Fruit fly (Drosophila melanogaster): ENCODE data around the gene CG42535.

The CG42535 gene

dm6 chr3L:10679711-10680154 is 49.0 kb upstream of the CG42535 start (continued):
- TF ChIP-seq lz (GFP tag; optimal IDR thresholded peaks at IDR 0.05) (no peak), Ets21C (GFP tag; optimal IDR thresholded peaks at IDR 0.05) (no peak), CG9139 (GFP tag; optimal IDR thresholded peaks at IDR 0.05) (peak; percentile 0), dac (GFP tag; optimal IDR thresholded peaks at IDR 0.05) (no peak), Hr38 (GFP tag; optimal IDR thresholded peaks at IDR 0.05) (no peak), CG15336 (GFP tag; IDR thresholded peaks at IDR 0.05) (no peak; the same call in 1 of the 2 replicates), Eip75B (GFP tag; optimal IDR thresholded peaks at IDR 0.05) (peak; percentile 16), CG3919 (GFP tag; optimal IDR thresholded peaks at IDR 0.05) (peak; percentile 16), CG8319 (GFP tag; optimal IDR thresholded peaks at IDR 0.05) (no peak), net (GFP tag; optimal IDR thresholded peaks at IDR 0.05) (peak; percentile 42), fd59A (GFP tag; optimal IDR thresholded peaks at IDR 0.05) (no peak), Sox15 (GFP tag; optimal IDR thresholded peaks at IDR 0.05) (no peak), CG3032 (tag; optimal IDR thresholded peaks at IDR 0.05) (no peak), vri (GFP tag; optimal IDR thresholded peaks at IDR 0.05) (no peak), esn (GFP tag; optimal IDR thresholded peaks at IDR 0.05) (peak; percentile 7), CG31627 (GFP tag; optimal IDR thresholded peaks at IDR 0.05) (no peak), acj6 (GFP tag; optimal IDR thresholded peaks at IDR 0.05) (peak; percentile 24)

dm6 chr3L:10678545-10679067 is 47.9 kb upstream of the CG42535 start:
- peak; percentile 65 for TF ChIP-seq Sox15 (GFP tag; optimal IDR thresholded peaks at IDR 0.05)
- TF ChIP-seq salr (GFP tag; optimal IDR thresholded peaks at IDR 0.05), result peak; percentile 42 to 93
- TF ChIP-seq CG11762 (GFP tag; optimal IDR thresholded peaks at IDR 0.05; ENCODE audit: insufficient read depth), result peak; percentile 77
- TF ChIP-seq CG15336 (GFP tag; IDR thresholded peaks at IDR 0.05), result peak; percentile 98
- no peak for TF ChIP-seq fd85E (GFP tag; optimal IDR thresholded peaks at IDR 0.05)
- peak; percentile 78 for TF ChIP-seq Ets21C (GFP tag; optimal IDR thresholded peaks at IDR 0.05)
- TF ChIP-seq CG10669 (GFP tag; optimal IDR thresholded peaks at IDR 0.05), result peak; percentile 87
- peak; percentile 89 for TF ChIP-seq CG34406 (GFP tag; optimal IDR thresholded peaks at IDR 0.05)
- TF ChIP-seq Met (GFP tag; optimal IDR thresholded peaks at IDR 0.05), result peak; percentile 89
- peak; percentile 92 for TF ChIP-seq eg (GFP tag; IDR thresholded peaks at IDR 0.05)
- peak; percentile 89 for TF ChIP-seq ss (GFP tag; optimal IDR thresholded peaks at IDR 0.05)
- TF ChIP-seq fd59A (GFP tag; optimal IDR thresholded peaks at IDR 0.05), result peak; percentile 83
- peak; percentile 84; the same call in 2 of the 3 replicates for TF ChIP-seq CG6163 (GFP tag; IDR thresholded peaks at IDR 0.05)
- peak; percentile 92 for TF ChIP-seq CG3032 (tag; optimal IDR thresholded peaks at IDR 0.05)
- TF ChIP-seq Ets96B (tag; optimal IDR thresholded peaks at IDR 0.05), result peak; percentile 82
- peak; percentile 88 for TF ChIP-seq net (GFP tag; optimal IDR thresholded peaks at IDR 0.05)
- TF ChIP-seq achi (GFP tag; optimal IDR thresholded peaks at IDR 0.05), result peak; percentile 87
- TF ChIP-seq CG31627 (GFP tag; optimal IDR thresholded peaks at IDR 0.05), result peak; percentile 81
- peak; percentile 66 for TF ChIP-seq CG7368 (GFP tag; optimal IDR thresholded peaks at IDR 0.05)
- TF ChIP-seq Blimp-1 (GFP tag; optimal IDR thresholded peaks at IDR 0.05), result peak; percentile 73
- TF ChIP-seq Lpt (GFP tag; optimal IDR thresholded peaks at IDR 0.05), result peak; percentile 83
- peak; percentile 87 for TF ChIP-seq OdsH (GFP tag; optimal IDR thresholded peaks at IDR 0.05)
- TF ChIP-seq CG6276 (GFP tag; optimal IDR thresholded peaks at IDR 0.05), result peak; percentile 88
- peak; percentile 86 for TF ChIP-seq Gug (GFP tag; IDR thresholded peaks at IDR 0.05)
- TF ChIP-seq CG8319 (GFP tag; optimal IDR thresholded peaks at IDR 0.05), result peak; percentile 73
- peak; percentile 70 for TF ChIP-seq fkh (GFP tag; optimal IDR thresholded peaks at IDR 0.05)
- no peak for TF ChIP-seq Hr38 (GFP tag; optimal IDR thresholded peaks at IDR 0.05)
- TF ChIP-seq CG1621 (tag; optimal IDR thresholded peaks at IDR 0.05), result peak; percentile 84
- peak; percentile 88 for TF ChIP-seq CG6808 (GFP tag; optimal IDR thresholded peaks at IDR 0.05)
- TF ChIP-seq Sox14 (GFP tag; optimal IDR thresholded peaks at IDR 0.05), result peak; percentile 91
- TF ChIP-seq CG32006 (GFP tag; optimal IDR thresholded peaks at IDR 0.05), result peak; percentile 95
- TF ChIP-seq Eip75B (GFP tag; optimal IDR thresholded peaks at IDR 0.05), result peak; percentile 95
- peak; percentile 92 for TF ChIP-seq lz (GFP tag; optimal IDR thresholded peaks at IDR 0.05)
- peak; percentile 46 for TF ChIP-seq Eip93F (GFP tag; optimal IDR thresholded peaks at IDR 0.05)
- peak; percentile 91 for TF ChIP-seq Hr4 (GFP tag; optimal IDR thresholded peaks at IDR 0.05)
- peak; percentile 90 for TF ChIP-seq CG11294 (GFP tag; IDR thresholded peaks at IDR 0.05)
- peak; percentile 85 for TF ChIP-seq Sox102F (GFP tag; optimal IDR thresholded peaks at IDR 0.05)
- TF ChIP-seq Hr39 (GFP tag; optimal IDR thresholded peaks at IDR 0.05), result peak; percentile 79
- peak; percentile 88 for TF ChIP-seq pdm3 (GFP tag; optimal IDR thresholded peaks at IDR 0.05)
- peak; percentile 88 for TF ChIP-seq topi (GFP tag; optimal IDR thresholded peaks at IDR 0.05)
- TF ChIP-seq acj6 (GFP tag; optimal IDR thresholded peaks at IDR 0.05), result peak; percentile 85
- peak; percentile 80 for TF ChIP-seq CG11902 (GFP tag; optimal IDR thresholded peaks at IDR 0.05)
